Worm (Caenorhabditis elegans) whole organism, mixed stage, embryonic: ENCODE results near the gene set-20.

ENCODE experiments used
- bed-3 ChIP-seq: fragments of 200-800 bp; sonication (Bioruptor generic); optimal IDR thresholded peaks from 3 replicates; lab custom pipeline; 2018; ENCODE audit warnings: mild to moderate bottlenecking, missing genetic modification characterization, moderate library complexity, missing compliant biosample characterization
- ceh-39 ChIP-seq: fragments of 150-350 bp; optimal IDR thresholded peaks from 2 replicates; lab custom pipeline; 2014; ENCODE audit warnings: missing biosample characterization, missing genetic modification characterization
- drap-1 ChIP-seq: fragments of 200-800 bp; sonication (Bioruptor generic); optimal IDR thresholded peaks from 3 replicates; lab custom pipeline; 2018; ENCODE audit warnings: mild to moderate bottlenecking, missing genetic modification characterization, missing compliant biosample characterization
- elt-3 ChIP-seq: fragments of 150-350 bp; optimal IDR thresholded peaks from 2 replicates; lab custom pipeline; 2014; ENCODE audit warnings: missing biosample characterization, missing genetic modification characterization
- lsy-2 ChIP-seq: fragments of 150-350 bp; optimal IDR thresholded peaks from 2 replicates; lab custom pipeline; 2014; ENCODE audit warnings: missing biosample characterization, missing genetic modification characterization
- mep-1 ChIP-seq: fragments of 150-350 bp; optimal IDR thresholded peaks from 2 replicates; lab custom pipeline; 2017; ENCODE audit warnings: missing biosample characterization, missing genetic modification reagents, missing genetic modification characterization, inconsistent platforms
- nhr-28 ChIP-seq: fragments of 150-350 bp; optimal IDR thresholded peaks from 2 replicates; lab custom pipeline; 2014; ENCODE audit warnings: missing biosample characterization, missing genetic modification characterization
- pha-4 ChIP-seq: fragments of 150-350 bp; optimal IDR thresholded peaks from 2 replicates; lab custom pipeline; 2018; ENCODE audit warnings: missing biosample characterization, missing genetic modification reagents, missing genetic modification characterization
- unc-62 ChIP-seq: fragments of 150-350 bp; optimal IDR thresholded peaks from 2 replicates; lab custom pipeline; 2014; ENCODE audit warnings: missing biosample characterization, missing genetic modification reagents, missing genetic modification characterization
- ztf-11 ChIP-seq: fragments of 150-350 bp; optimal IDR thresholded peaks from 2 replicates; lab custom pipeline; 2014; ENCODE audit warnings: missing biosample characterization, missing genetic modification characterization

DNA sequence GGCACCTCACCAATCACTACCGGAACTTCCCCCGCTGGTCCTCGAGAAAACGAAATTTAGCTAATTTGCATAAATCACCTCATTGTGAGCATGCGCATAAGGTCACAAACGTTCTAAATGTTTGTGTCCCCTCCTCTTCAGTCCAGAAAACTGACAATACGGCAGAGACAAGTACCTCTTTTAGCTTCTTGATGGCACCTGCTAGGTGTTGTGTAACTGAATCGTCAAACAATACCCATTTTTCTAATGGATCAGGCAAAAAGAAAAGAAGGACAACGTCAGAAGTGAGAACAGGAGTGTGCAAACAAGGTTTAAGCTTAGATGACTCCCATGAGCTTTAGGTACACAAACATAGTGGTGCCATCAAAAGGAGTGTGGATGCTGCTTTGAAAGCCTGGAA is 13.6 kb upstream of the set-20 start:
- TF ChIP-seq ztf-11 (tag; lab: Kevin White, UChicago) (no peak), ceh-39 (no peak), unc-62 (no peak), nhr-28 (tag; lab: Kevin White, UChicago) (no peak), elt-3 (no peak), pha-4 (tag; lab: Kevin White, UChicago) (no peak), mep-1 (no peak), drap-1 (GFP tag; lab: Kevin White, UChicago) (no peak), lsy-2 (tag; lab: Kevin White, UChicago) (no peak), bed-3 (GFP tag; lab: Kevin White, UChicago) (no peak)
